Fruit fly (Drosophila melanogaster) whole organism, embryonic: ENCODE data around the gene mRpL14.

Experiments
- Aef1 ChIP-seq: fragments of 200-800 bp; sonication (Bioruptor generic); IDR thresholded peaks from 3 replicates; pipeline ENCODE4 v1.3.6; 2022; ENCODE audit warnings: missing biosample characterization, missing genetic modification characterization
- B-H1 ChIP-seq: fragments of 200-800 bp; sonication (Bioruptor generic); IDR thresholded peaks from 3 replicates; pipeline ENCODE4 v1.3.6; 2022; ENCODE audit warnings: missing biosample characterization, missing genetic modification characterization
- CG10366 ChIP-seq: fragments of 200-800 bp; sonication (Bioruptor generic); IDR thresholded peaks from 2 replicates; pipeline ENCODE4 v1.3.6; 2022; ENCODE audit warnings: missing biosample characterization, missing genetic modification characterization
- CG11085 ChIP-seq: fragments of 200-800 bp; sonication (Bioruptor generic); IDR thresholded peaks from 2 replicates; pipeline ENCODE4 v1.3.6; 2022; ENCODE audit warnings: missing biosample characterization, missing genetic modification characterization
- CG11504 ChIP-seq: fragments of 200-800 bp; sonication (Bioruptor generic); optimal IDR thresholded peaks from 3 replicates; lab custom pipeline; 2019; ENCODE audit warnings: missing biosample characterization, mild to moderate bottlenecking, missing genetic modification characterization, moderate library complexity
- CG12155 ChIP-seq: fragments of 200-800 bp; sonication (Bioruptor generic); optimal IDR thresholded peaks from 3 replicates; lab custom pipeline; 2016; ENCODE audit warnings: missing biosample characterization, missing genetic modification characterization
- CG12769 ChIP-seq: fragments of 200-800 bp; sonication (Bioruptor generic); optimal IDR thresholded peaks from 2 replicates; lab custom pipeline; 2019; ENCODE audit warnings: missing biosample characterization, mild to moderate bottlenecking, missing genetic modification characterization, moderate library complexity
- CG14860 ChIP-seq: fragments of 200-800 bp; sonication (Bioruptor generic); IDR thresholded peaks from 3 replicates; pipeline ENCODE4 v1.3.6; 2022; ENCODE audit warnings: missing biosample characterization, missing genetic modification characterization; ENCODE audit not compliant: partially characterized antibody
- CG15011 ChIP-seq: fragments of 200-800 bp; sonication (Bioruptor generic); optimal IDR thresholded peaks from 3 replicates; lab custom pipeline; 2018; ENCODE audit warnings: missing biosample characterization, mild to moderate bottlenecking, missing genetic modification characterization
- CG1529 ChIP-seq: fragments of 200-800 bp; sonication (Bioruptor generic); optimal IDR thresholded peaks from 3 replicates; lab custom pipeline; 2018; ENCODE audit warnings: missing biosample characterization, missing genetic modification characterization
- CG17385 ChIP-seq: fragments of 200-800 bp; sonication (Bioruptor generic); optimal IDR thresholded peaks from 3 replicates; lab custom pipeline; 2018; ENCODE audit warnings: missing biosample characterization, mild to moderate bottlenecking, missing genetic modification characterization
- CG2678 ChIP-seq: fragments of 200-800 bp; sonication (Bioruptor generic); optimal IDR thresholded peaks from 3 replicates; lab custom pipeline; 2019; ENCODE audit warnings: missing biosample characterization, mild to moderate bottlenecking, missing genetic modification characterization, moderate library complexity
- CG30020 ChIP-seq: fragments of 200-800 bp; optimal IDR thresholded peaks from 2 replicates; lab custom pipeline; 2019; ENCODE audit warnings: missing biosample characterization, mild to moderate bottlenecking, missing genetic modification characterization, moderate library complexity
- CG3065 ChIP-seq: fragments of 200-800 bp; sonication (Bioruptor generic); optimal IDR thresholded peaks from 2 replicates; lab custom pipeline; 2016; ENCODE audit warnings: missing biosample characterization, missing genetic modification characterization
- CG3407 ChIP-seq: fragments of 200-800 bp; sonication (Bioruptor generic); optimal IDR thresholded peaks from 2 replicates; lab custom pipeline; 2018; ENCODE audit warnings: missing biosample characterization, mild to moderate bottlenecking, missing genetic modification characterization
- CG4820 ChIP-seq: fragments of 200-800 bp; sonication (Bioruptor generic); optimal IDR thresholded peaks from 3 replicates; lab custom pipeline; 2016; ENCODE audit warnings: missing biosample characterization, missing genetic modification characterization
- CG4854 ChIP-seq: fragments of 200-800 bp; sonication (Bioruptor generic); optimal IDR thresholded peaks from 2 replicates; lab custom pipeline; 2016; ENCODE audit warnings: missing biosample characterization, missing genetic modification characterization, inconsistent platforms
- CG8281 ChIP-seq: fragments of 200-800 bp; sonication (Bioruptor generic); optimal IDR thresholded peaks from 2 replicates; lab custom pipeline; 2018; ENCODE audit warnings: missing biosample characterization, mild to moderate bottlenecking, missing genetic modification characterization, moderate library complexity
- CG9215 ChIP-seq: fragments of 200-800 bp; sonication (Bioruptor generic); IDR thresholded peaks from 2 replicates; pipeline ENCODE4 v1.3.6; 2022; ENCODE audit warnings: missing biosample characterization, missing genetic modification characterization
- CG9609 ChIP-seq: fragments of 200-800 bp; sonication (Bioruptor generic); optimal IDR thresholded peaks from 3 replicates; lab custom pipeline; 2016; ENCODE audit warnings: missing biosample characterization, missing genetic modification characterization
- CTCF ChIP-seq: fragments of 200-800 bp; sonication (Bioruptor generic); optimal IDR thresholded peaks from 2 replicates; lab custom pipeline; 2017; ENCODE audit warnings: missing biosample characterization, mild to moderate bottlenecking, missing genetic modification characterization, moderate library complexity
- Camta ChIP-seq: fragments of 200-800 bp; sonication (Bioruptor generic); optimal IDR thresholded peaks from 2 replicates; lab custom pipeline; 2016; ENCODE audit warnings: missing biosample characterization, missing genetic modification characterization
- Dip2 ChIP-seq: fragments of 200-800 bp; sonication (Bioruptor generic); IDR thresholded peaks from 2 replicates; pipeline ENCODE4 v1.3.6; 2022; ENCODE audit warnings: missing biosample characterization, missing genetic modification characterization
- Ets65A ChIP-seq: fragments of 200-800 bp; sonication (Bioruptor generic); peaks from one replicate; lab custom pipeline; 2016; ENCODE audit warnings: missing biosample characterization, missing genetic modification characterization
- Fer3 ChIP-seq: fragments of 200-800 bp; sonication (Bioruptor generic); optimal IDR thresholded peaks from 2 replicates; lab custom pipeline; 2018; ENCODE audit warnings: missing biosample characterization, mild to moderate bottlenecking, missing genetic modification characterization, moderate library complexity
- Hand ChIP-seq: fragments of 200-800 bp; sonication (Bioruptor generic); optimal IDR thresholded peaks from 2 replicates; lab custom pipeline; 2017; ENCODE audit warnings: mild to moderate bottlenecking, missing biosample characterization, missing genetic modification reagents, missing genetic modification characterization
- Myb ChIP-seq: fragments of 200-800 bp; sonication (Bioruptor generic); optimal IDR thresholded peaks from 2 replicates; lab custom pipeline; 2016; ENCODE audit warnings: missing biosample characterization, missing genetic modification characterization
- Nf-YC ChIP-seq: fragments of 200-800 bp; optimal IDR thresholded peaks from 3 replicates; lab custom pipeline; 2019; ENCODE audit warnings: missing biosample characterization, mild to moderate bottlenecking, missing genetic modification characterization, moderate library complexity
- Oli ChIP-seq: fragments of 200-800 bp; sonication (Bioruptor generic); optimal IDR thresholded peaks from 2 replicates; lab custom pipeline; 2018; ENCODE audit warnings: missing biosample characterization, mild to moderate bottlenecking, missing genetic modification characterization, moderate library complexity
- Rfx ChIP-seq: fragments of 200-800 bp; sonication (Bioruptor generic); IDR thresholded peaks from 2 replicates; pipeline ENCODE4 v1.3.6; 2022; ENCODE audit warnings: missing biosample characterization, missing genetic modification characterization
- Side ChIP-seq: fragments of 200-800 bp; sonication (Bioruptor generic); optimal IDR thresholded peaks from 2 replicates; lab custom pipeline; 2016; ENCODE audit warnings: missing biosample characterization, missing genetic modification characterization
- Sry-β ChIP-seq: fragments of 200-800 bp; sonication (Bioruptor generic); optimal IDR thresholded peaks from 2 replicates; lab custom pipeline; 2018; ENCODE audit warnings: missing biosample characterization, mild to moderate bottlenecking, missing genetic modification characterization, moderate library complexity
- Ssrp ChIP-seq: fragments of 200-800 bp; sonication (Bioruptor generic); optimal IDR thresholded peaks from 2 replicates; lab custom pipeline; 2018; ENCODE audit warnings: missing biosample characterization, mild to moderate bottlenecking, missing genetic modification characterization, moderate library complexity
- cg ChIP-seq: fragments of 200-800 bp; sonication (Bioruptor generic); optimal IDR thresholded peaks from 3 replicates; lab custom pipeline; 2019; ENCODE audit warnings: missing biosample characterization, mild to moderate bottlenecking, missing genetic modification characterization, moderate library complexity
- dan ChIP-seq: fragments of 200-800 bp; sonication (Bioruptor generic); IDR thresholded peaks from 2 replicates; pipeline ENCODE4 v1.3.6; 2022; ENCODE audit warnings: missing biosample characterization, missing genetic modification characterization
- emc ChIP-seq: fragments of 200-800 bp; sonication (Bioruptor generic); optimal IDR thresholded peaks from 2 replicates; lab custom pipeline; 2016; ENCODE audit warnings: missing biosample characterization, missing genetic modification characterization
- fd64A ChIP-seq: fragments of 200-800 bp; sonication (Bioruptor generic); optimal IDR thresholded peaks from 3 replicates; lab custom pipeline; 2018; ENCODE audit warnings: missing biosample characterization, mild to moderate bottlenecking, missing genetic modification characterization
- fru ChIP-seq: fragments of >200 bp; optimal IDR thresholded peaks from 2 replicates; lab custom pipeline; 2017
- gcm2 ChIP-seq: fragments of 200-800 bp; sonication (Bioruptor generic); optimal IDR thresholded peaks from 2 replicates; lab custom pipeline; 2016; ENCODE audit warnings: missing biosample characterization, missing genetic modification characterization
- kni ChIP-seq: fragments of 200-800 bp; sonication (Bioruptor generic); optimal IDR thresholded peaks from 3 replicates; lab custom pipeline; 2017; ENCODE audit warnings: mild to moderate bottlenecking, missing biosample characterization, missing genetic modification reagents, missing genetic modification characterization
- lov ChIP-seq, 2 experiments: fragments of 200-800 bp in 1 of 2; fragments of >200 bp in 1 of 2; sonication (Bioruptor generic) in 1 of 2; IDR thresholded peaks in 1 of 2; optimal IDR thresholded peaks in 1 of 2; 2 replicates in 1 of 2; 3 replicates in 1 of 2; pipeline versions ENCODE4 v1.3.6 to Lab custom; 2017 to 2022; ENCODE audit warnings: missing biosample characterization in 1 of 2, missing genetic modification characterization in 1 of 2
- mam ChIP-seq: fragments of 200-800 bp; sonication (Bioruptor generic); optimal IDR thresholded peaks from 3 replicates; lab custom pipeline; 2016; ENCODE audit warnings: missing biosample characterization, missing genetic modification characterization
- peb ChIP-seq: fragments of 200-800 bp; sonication (Bioruptor generic); IDR thresholded peaks from 2 replicates; pipeline ENCODE4 v1.3.6; 2022; ENCODE audit warnings: missing biosample characterization, missing genetic modification characterization
- rib ChIP-seq: fragments of 200-800 bp; sonication (Bioruptor generic); IDR thresholded peaks from 2 replicates; pipeline ENCODE4 v1.3.6; 2022; ENCODE audit warnings: missing biosample characterization, missing genetic modification characterization
- sc ChIP-seq, 3 experiments: fragments of >200 bp in 2 of 3; fragments of 200-800 bp in 1 of 3; sonication (Bioruptor generic) in 1 of 3; optimal IDR thresholded peaks; 2 replicates in 2 of 3; 3 replicates in 1 of 3; lab custom pipeline; 2017; ENCODE audit warnings: mild to moderate bottlenecking in 1 of 3, missing biosample characterization in 1 of 3, missing genetic modification characterization in 1 of 3, missing genetic modification reagents in 1 of 3
- sens ChIP-seq: fragments of 200-800 bp; sonication (Bioruptor generic); peaks from one replicate; lab custom pipeline; 2016; ENCODE audit warnings: missing biosample characterization, missing genetic modification characterization
- sob ChIP-seq: fragments of 200-800 bp; sonication (Bioruptor generic); IDR thresholded peaks from 2 replicates; pipeline ENCODE4 v1.3.6; 2022; ENCODE audit warnings: missing biosample characterization, missing genetic modification characterization
- sr ChIP-seq: fragments of 200-800 bp; sonication (Bioruptor generic); IDR thresholded peaks from 3 replicates; pipeline ENCODE4 v1.3.6; 2022; ENCODE audit warnings: missing biosample characterization, missing genetic modification characterization
- sug ChIP-seq: fragments of 200-800 bp; optimal IDR thresholded peaks from 2 replicates; lab custom pipeline; 2019; ENCODE audit warnings: missing biosample characterization, mild to moderate bottlenecking, missing genetic modification characterization, moderate library complexity
- twi ChIP-seq: fragments of 200-800 bp; optimal IDR thresholded peaks from 2 replicates; lab custom pipeline; 2019; ENCODE audit warnings: missing biosample characterization, mild to moderate bottlenecking, missing genetic modification characterization, moderate library complexity

The mRpL14 gene

dm6 chrX:2303771-2304513 is 40.5 kb downstream of the mRpL14 start (continued):
- TF ChIP-seq dan (GFP tag; lab: Robert Waterston, UW) (0 out of 2 replicates have a peak, but pooled peaks have one; percentile 28), cg (peak; percentile 71), fd64A (GFP tag; lab: Kevin White, UChicago) (peak; percentile 52), lov (optimal IDR thresholded peaks at IDR 0.05; lab: Kevin White, UChicago) (no peak), lov (GFP tag; IDR thresholded peaks at IDR 0.05; lab: Robert Waterston, UW) (no peak), sc (optimal IDR thresholded peaks at IDR 0.05; lab: Kevin White, UChicago) (no peak), sc (GFP tag; optimal IDR thresholded peaks at IDR 0.05; lab: Kevin White, UChicago) (peak; percentile 77), CG30020 (peak; percentile 30), CG8281 (peak; percentile 67), CG3407 (peak; percentile 77), CTCF (GFP tag; lab: Kevin White, UChicago) (peak; percentile 7), CG2678 (tag; lab: Kevin White, UChicago) (peak; percentile 92), emc (GFP tag; lab: Kevin White, UChicago) (peak; percentile 81), CG15011 (GFP tag; lab: Kevin White, UChicago) (peak; percentile 75), Aef1 (GFP tag; lab: Robert Waterston, UW) (peak; percentile 84), Ssrp (tag; lab: Kevin White, UChicago) (peak; percentile 81), sr (GFP tag; lab: Robert Waterston, UW) (0 out of 3 replicates have a peak, but pooled peaks have one; percentile 11), sob (GFP tag; lab: Robert Waterston, UW) (peak; percentile 84), CG9609 (GFP tag; lab: Kevin White, UChicago) (peak; percentile 93), CG11504 (peak; percentile 88), sens (peak; percentile 99), Myb (peak; percentile 84), CG10366 (GFP tag; lab: Robert Waterston, UW) (peak; percentile 82), Camta (peak; percentile 72), CG1529 (GFP tag; lab: Kevin White, UChicago) (peak; percentile 84), Rfx (peak; percentile 85), gcm2 (GFP tag; lab: Kevin White, UChicago) (peak; percentile 49), Nf-YC (tag; lab: Kevin White, UChicago) (peak; percentile 79), CG9215 (GFP tag; lab: Robert Waterston, UW) (peak; percentile 68), Ets65A (GFP tag; lab: Kevin White, UChicago) (peak; percentile 99), CG12155 (peak; percentile 79), B-H1 (GFP tag; lab: Robert Waterston, UW) (peak; percentile 66), rib (GFP tag; lab: Robert Waterston, UW) (no peak; the same call in none of the 2 replicates), Fer3 (tag; lab: Kevin White, UChicago) (peak; percentile 83), Sry-β (GFP tag; lab: Kevin White, UChicago) (no peak), CG14860 (no peak), Hand (GFP tag; lab: Kevin White, UChicago) (peak; percentile 87), twi (tag; lab: Kevin White, UChicago) (peak; percentile 56), CG12769 (tag; lab: Kevin White, UChicago) (peak; percentile 94), Oli (peak; percentile 90), sug (peak; percentile 80), Dip2 (GFP tag; lab: Robert Waterston, UW) (no peak), CG11085 (peak; percentile 64), fru (lab: Kevin White, UChicago) (no peak), CG3065 (GFP tag; lab: Kevin White, UChicago) (peak; percentile 58), CG4854 (GFP tag; lab: Kevin White, UChicago) (peak; percentile 81), CG4820 (GFP tag; lab: Kevin White, UChicago) (peak; percentile 82), peb (GFP tag; lab: Robert Waterston, UW) (peak; percentile 77; the same call in 1 of the 2 replicates), kni (GFP tag; lab: Kevin White, UChicago) (peak; percentile 80), Side (GFP tag; lab: Kevin White, UChicago) (peak; percentile 89), mam (GFP tag; lab: Kevin White, UChicago) (peak; percentile 86), CG17385 (GFP tag; lab: Kevin White, UChicago) (peak; percentile 84)
